Fruit fly (Drosophila melanogaster): ENCODE data around the gene Tcs5.

The Tcs5 gene

dm6 chr3L:5154917-5155613 lies 15.9 kb upstream of the Tcs5 start (continued):
- TF ChIP-seq pita (GFP tag; optimal IDR thresholded peaks at IDR 0.05) = no peak
- TF ChIP-seq CG9932 (GFP tag; IDR thresholded peaks at IDR 0.05) = no peak; the same call in 1 of the 2 replicates
- peak; percentile 76 for TF ChIP-seq CG7372 (GFP tag; IDR thresholded peaks at IDR 0.05)
- peak; percentile 79 for TF ChIP-seq CG3281 (GFP tag; optimal IDR thresholded peaks at IDR 0.05)
- TF ChIP-seq tio (GFP tag; optimal IDR thresholded peaks at IDR 0.05) = no peak
- TF ChIP-seq kni (GFP tag; optimal IDR thresholded peaks at IDR 0.05) = no peak
- TF ChIP-seq bowl (GFP tag; IDR thresholded peaks at IDR 0.05) = 0 out of 2 replicates have a peak, but pooled peaks have one; percentile 21
- no peak for TF ChIP-seq inv (GFP tag; IDR thresholded peaks at IDR 0.05; ENCODE audit: partially characterized antibody)
- no peak for TF ChIP-seq fd102C (GFP tag; optimal IDR thresholded peaks at IDR 0.05)
- peak; percentile 16 for TF ChIP-seq CG18764 (GFP tag; optimal IDR thresholded peaks at IDR 0.05)
- no peak for TF ChIP-seq Sry-β (GFP tag; optimal IDR thresholded peaks at IDR 0.05)
- no peak for TF ChIP-seq CG11504 (tag; optimal IDR thresholded peaks at IDR 0.05)
- TF ChIP-seq btn (GFP tag; optimal IDR thresholded peaks at IDR 0.05) = peak; percentile 50
- TF ChIP-seq chif (GFP tag; optimal IDR thresholded peaks at IDR 0.05) = peak; percentile 55 to 69
- TF ChIP-seq MBD-R2 (GFP tag; IDR thresholded peaks at IDR 0.05) = peak; percentile 66
- TF ChIP-seq Dip2 (GFP tag; IDR thresholded peaks at IDR 0.05) = no peak
- 0 out of 3 replicates have a peak, but pooled peaks have one; percentile 44 for TF ChIP-seq CG2199 (GFP tag; IDR thresholded peaks at IDR 0.05)
- TF ChIP-seq gt (GFP tag; IDR thresholded peaks at IDR 0.05) = 0 out of 2 replicates have a peak, but pooled peaks have one; percentile 36
- TF ChIP-seq Dek (tag; optimal IDR thresholded peaks at IDR 0.05) = peak; percentile 81
- TF ChIP-seq lov (optimal IDR thresholded peaks at IDR 0.05) = no peak
- TF ChIP-seq lov (GFP tag; IDR thresholded peaks at IDR 0.05) = 0 out of 3 replicates have a peak, but pooled peaks have one; percentile 35
- peak; percentile 83 for TF ChIP-seq CG13624 (GFP tag; optimal IDR thresholded peaks at IDR 0.05)
- TF ChIP-seq fu2 (GFP tag; optimal IDR thresholded peaks at IDR 0.05) = peak; percentile 67
- TF ChIP-seq yki (optimal IDR thresholded peaks at IDR 0.05) = no peak
- peak; percentile 38 for TF ChIP-seq CG3838 (GFP tag; optimal IDR thresholded peaks at IDR 0.05)
- TF ChIP-seq CG7745 (tag; optimal IDR thresholded peaks at IDR 0.05) = no peak
- TF ChIP-seq aop (GFP tag; IDR thresholded peaks at IDR 0.05) = peak; percentile 40; the same call in 1 of the 2 replicates
- peak in 1 of 2 experiments; percentile 3 for TF ChIP-seq insv (GFP tag; optimal IDR thresholded peaks at IDR 0.05)
- no peak for TF ChIP-seq ato (GFP tag; IDR thresholded peaks at IDR 0.05; ENCODE audit: partially characterized antibody)
- TF ChIP-seq CG16779 (GFP tag; IDR thresholded peaks at IDR 0.05) = peak; percentile 78
- TF ChIP-seq ssp (GFP tag; IDR thresholded peaks at IDR 0.05) = peak; percentile 70
- peak; percentile 47 for TF ChIP-seq CG8281 (tag; optimal IDR thresholded peaks at IDR 0.05)
- TF ChIP-seq B-H1 (GFP tag; IDR thresholded peaks at IDR 0.05) = peak; percentile 60
- peak; percentile 79; the same call in 1 of the 2 replicates for TF ChIP-seq ranshi (GFP tag; IDR thresholded peaks at IDR 0.05)
- peak; percentile 51 for TF ChIP-seq CG10654 (GFP tag; optimal IDR thresholded peaks at IDR 0.05)
- peak; percentile 70 for TF ChIP-seq CG9727 (GFP tag; optimal IDR thresholded peaks at IDR 0.05)
- TF ChIP-seq E2f2 (GFP tag; IDR thresholded peaks at IDR 0.05) = no peak; the same call in 1 of the 2 replicates
- TF ChIP-seq CG4854 (GFP tag; optimal IDR thresholded peaks at IDR 0.05) = peak; percentile 15
- no peak for TF ChIP-seq luna (GFP tag; optimal IDR thresholded peaks at IDR 0.05)
- no peak for TF ChIP-seq CG14860 (GFP tag; IDR thresholded peaks at IDR 0.05; ENCODE audit: partially characterized antibody)
- peak; percentile 77 for TF ChIP-seq onecut (GFP tag; IDR thresholded peaks at IDR 0.05)
- TF ChIP-seq CG17912 (GFP tag; optimal IDR thresholded peaks at IDR 0.05) = no peak
- peak; percentile 88 for TF ChIP-seq tgo (GFP tag; IDR thresholded peaks at IDR 0.05)
- TF ChIP-seq Camta (GFP tag; optimal IDR thresholded peaks at IDR 0.05) = peak; percentile 67
- TF ChIP-seq vvl (GFP tag; IDR thresholded peaks at IDR 0.05) = no peak; the same call in 1 of the 2 replicates
- no peak for TF ChIP-seq Vsx1 (GFP tag; optimal IDR thresholded peaks at IDR 0.05)
- peak; percentile 59 for TF ChIP-seq grau (tag; optimal IDR thresholded peaks at IDR 0.05)
- TF ChIP-seq CG2116 (GFP tag; optimal IDR thresholded peaks at IDR 0.05) = peak; percentile 5
- TF ChIP-seq CG11723 (GFP tag; optimal IDR thresholded peaks at IDR 0.05) = no peak
- peak; percentile 82 for TF ChIP-seq CG13296 (GFP tag; optimal IDR thresholded peaks at IDR 0.05)

All from whole organism, embryonic.